Fruit fly (Drosophila melanogaster): ENCODE results near the gene CG16986.

The CG16986 gene

DNA sequence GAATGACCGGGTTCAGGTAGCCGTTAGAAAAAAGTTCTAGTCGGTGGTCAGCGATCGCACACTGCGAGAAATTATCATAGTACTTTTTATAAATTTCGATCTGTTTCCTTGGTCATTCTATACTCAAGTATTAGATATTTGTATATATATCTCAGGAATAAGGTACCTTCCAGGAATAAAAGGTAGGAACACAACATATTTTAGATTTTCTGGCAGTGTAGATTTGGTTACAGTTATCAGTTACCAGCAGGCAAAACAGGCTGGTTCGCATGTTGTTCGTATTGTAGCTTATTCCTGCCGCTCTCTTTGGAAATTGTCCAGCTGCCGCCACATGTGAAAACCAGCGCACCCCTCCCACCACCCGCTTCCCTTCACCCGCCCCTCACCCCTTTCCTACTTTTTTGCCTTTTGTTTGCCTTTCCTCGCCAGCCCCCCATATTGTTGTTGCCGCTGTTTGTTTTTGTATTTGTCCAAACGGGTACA is 18.7 kb upstream of the CG16986 start (continued):
- TF ChIP-seq CG11695 (GFP tag; IDR thresholded peaks at IDR 0.05): peak; percentile 77
- peak; percentile 86 for TF ChIP-seq CG12219 (GFP tag; optimal IDR thresholded peaks at IDR 0.05)
- peak; percentile 86 for TF ChIP-seq CG13424 (tag; optimal IDR thresholded peaks at IDR 0.05)
- peak; percentile 72 for TF ChIP-seq Six4 (GFP tag; optimal IDR thresholded peaks at IDR 0.05)
- peak; percentile 76 for TF ChIP-seq CG43689 (GFP tag; IDR thresholded peaks at IDR 0.05)
- TF ChIP-seq Hmr (GFP tag; optimal IDR thresholded peaks at IDR 0.05): peak; percentile 81
- TF ChIP-seq CG30431 (GFP tag; optimal IDR thresholded peaks at IDR 0.05): peak; percentile 80
- TF ChIP-seq CG13296 (GFP tag; optimal IDR thresholded peaks at IDR 0.05): peak; percentile 71
- TF ChIP-seq peb (GFP tag; IDR thresholded peaks at IDR 0.05): peak; percentile 49; the same call in 1 of the 2 replicates
- peak; percentile 46 for TF ChIP-seq maf-S (GFP tag; optimal IDR thresholded peaks at IDR 0.05)
- no peak for TF ChIP-seq CG3995 (GFP tag; optimal IDR thresholded peaks at IDR 0.05)
- peak; percentile 95 for TF ChIP-seq slbo (GFP tag; IDR thresholded peaks at IDR 0.05)
- peak; percentile 35 for TF ChIP-seq CG9609 (GFP tag; optimal IDR thresholded peaks at IDR 0.05)
- no peak for TF ChIP-seq yki (optimal IDR thresholded peaks at IDR 0.05)
- TF ChIP-seq CG10209 (GFP tag; optimal IDR thresholded peaks at IDR 0.05): peak; percentile 85
- TF ChIP-seq slou (GFP tag; optimal IDR thresholded peaks at IDR 0.05): peak; percentile 69
- TF ChIP-seq prd (optimal IDR thresholded peaks at IDR 0.05): no peak
- peak; percentile 90 for TF ChIP-seq prd (GFP tag; IDR thresholded peaks at IDR 0.05)
- TF ChIP-seq CG13123 (GFP tag; optimal IDR thresholded peaks at IDR 0.05): peak; percentile 17
- peak; percentile 55; the same call in 1 of the 2 replicates for TF ChIP-seq Doc2 (GFP tag; IDR thresholded peaks at IDR 0.05)
- TF ChIP-seq CG5245 (GFP tag; optimal IDR thresholded peaks at IDR 0.05): peak; percentile 66
- peak; percentile 88 for TF ChIP-seq Fer3 (tag; optimal IDR thresholded peaks at IDR 0.05)
- TF ChIP-seq Aef1 (GFP tag; IDR thresholded peaks at IDR 0.05): peak; percentile 80
- TF ChIP-seq Atf3 (GFP tag; optimal IDR thresholded peaks at IDR 0.05): peak; percentile 72
- TF ChIP-seq CG6689 (GFP tag; IDR thresholded peaks at IDR 0.05): peak; percentile 72
- peak; percentile 81; the same call in 2 of the 3 replicates for TF ChIP-seq ase (GFP tag; IDR thresholded peaks at IDR 0.05)
- no peak for TF ChIP-seq usp (GFP tag; optimal IDR thresholded peaks at IDR 0.05)
- TF ChIP-seq CG31388 (GFP tag; optimal IDR thresholded peaks at IDR 0.05): peak; percentile 12
- TF ChIP-seq CG18476 (GFP tag; optimal IDR thresholded peaks at IDR 0.05): peak; percentile 50
- no peak for TF ChIP-seq CG42726 (GFP tag; IDR thresholded peaks at IDR 0.05; ENCODE audit: partially characterized antibody)
- TF ChIP-seq CG3407 (GFP tag; optimal IDR thresholded peaks at IDR 0.05): peak; percentile 74
- TF ChIP-seq CG14667 (GFP tag; IDR thresholded peaks at IDR 0.05): peak; percentile 68
- TF ChIP-seq CG3065 (GFP tag; optimal IDR thresholded peaks at IDR 0.05): no peak
- TF ChIP-seq CG4424 (GFP tag; optimal IDR thresholded peaks at IDR 0.05): peak; percentile 73
- TF ChIP-seq pzg (GFP tag; optimal IDR thresholded peaks at IDR 0.05): no peak
- peak; percentile 61 for TF ChIP-seq Bteb2 (GFP tag; optimal IDR thresholded peaks at IDR 0.05)
- TF ChIP-seq CG7271 (tag; optimal IDR thresholded peaks at IDR 0.05): peak; percentile 39
- TF ChIP-seq Nf-YA (GFP tag; IDR thresholded peaks at IDR 0.05): peak; percentile 83
- peak; percentile 84 for TF ChIP-seq CG3726 (GFP tag; IDR thresholded peaks at IDR 0.05)
- TF ChIP-seq CG13624 (GFP tag; optimal IDR thresholded peaks at IDR 0.05): peak; percentile 61
- no peak for TF ChIP-seq hbn (GFP tag; IDR thresholded peaks at IDR 0.05; ENCODE audit: partially characterized antibody)
- TF ChIP-seq ewg (GFP tag; optimal IDR thresholded peaks at IDR 0.05): peak; percentile 75
- TF ChIP-seq Hey (tag; optimal IDR thresholded peaks at IDR 0.05): no peak
- peak; percentile 68 for TF ChIP-seq E2f2 (GFP tag; IDR thresholded peaks at IDR 0.05)
- TF ChIP-seq CG12769 (tag; optimal IDR thresholded peaks at IDR 0.05): peak; percentile 93
- peak; percentile 72 for TF ChIP-seq Deaf1 (tag; optimal IDR thresholded peaks at IDR 0.05)
- peak; percentile 87 for TF ChIP-seq sisA (GFP tag; IDR thresholded peaks at IDR 0.05)
- TF ChIP-seq hth (optimal IDR thresholded peaks at IDR 0.05): no peak
- TF ChIP-seq CrebB (tag; optimal IDR thresholded peaks at IDR 0.05): peak; percentile 76
- TF ChIP-seq Antp (GFP tag; optimal IDR thresholded peaks at IDR 0.05): peak; percentile 70
- peak; percentile 86 for TF ChIP-seq CG17829 (tag; optimal IDR thresholded peaks at IDR 0.05)
- TF ChIP-seq caup (GFP tag; optimal IDR thresholded peaks at IDR 0.05; ENCODE audit: severe bottlenecking): peak; percentile 84

Data from whole organism, embryonic.